Worm (Caenorhabditis elegans): ENCODE measurements around the gene C17C3.24.

DNA sequence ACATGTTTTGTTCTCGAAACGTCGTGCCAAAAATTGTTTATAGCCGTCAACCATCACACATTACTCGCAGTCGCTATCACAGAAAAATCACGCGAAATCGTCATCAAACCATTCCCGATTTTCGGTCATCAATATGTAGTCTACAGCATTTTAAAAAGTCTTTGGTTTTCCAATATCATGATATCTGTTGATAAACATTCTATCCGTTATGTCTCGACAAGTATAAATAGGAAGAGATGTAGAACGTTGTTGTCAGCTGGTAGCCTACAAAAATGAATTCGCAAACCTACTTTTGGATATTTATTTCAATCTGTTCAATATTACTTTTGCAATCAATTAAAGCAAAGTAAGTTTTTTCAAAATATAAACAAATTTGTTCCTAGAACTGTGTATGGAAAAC, 45.2 kb downstream of the C17C3.24 start, which contains the start of gene F12A10.1:
- TF ChIP-seq ceh-18 (tag; optimal IDR thresholded peaks at IDR 0.05) (no peak), sox-2 (GFP tag; IDR thresholded peaks at IDR 0.05) (no peak), unc-42 (tag; optimal IDR thresholded peaks at IDR 0.05) (no peak), dmd-4 (tag; optimal IDR thresholded peaks at IDR 0.05; ENCODE audit: borderline replicate concordance) (no peak), unc-86 (tag; optimal IDR thresholded peaks at IDR 0.05) (no peak), nhr-232 (tag; optimal IDR thresholded peaks at IDR 0.05) (no peak), ama-1 (optimal IDR thresholded peaks at IDR 0.05) (no peak), pag-3 (tag; optimal IDR thresholded peaks at IDR 0.05; ENCODE audit: borderline replicate concordance) (no peak)

All from whole organism, late embryonic.